Fruit fly (Drosophila melanogaster): ENCODE data around the gene yl.

- no peak for TF ChIP-seq CG1620 (GFP tag; optimal IDR thresholded peaks at IDR 0.05)
- peak; percentile 86 for TF ChIP-seq CG7101 (tag; optimal IDR thresholded peaks at IDR 0.05)
- TF ChIP-seq kay (GFP tag; ENCODE audit: borderline replicate concordance): peak; percentile 59
- TF ChIP-seq CG33017 (tag; optimal IDR thresholded peaks at IDR 0.05): peak; percentile 83
- TF ChIP-seq ovo (GFP tag; optimal IDR thresholded peaks at IDR 0.05): peak; percentile 7
- TF ChIP-seq toe (GFP tag; optimal IDR thresholded peaks at IDR 0.05): peak; percentile 24
- no peak for TF ChIP-seq Crg-1 (GFP tag; optimal IDR thresholded peaks at IDR 0.05)
- TF ChIP-seq cnc (optimal IDR thresholded peaks at IDR 0.05): no peak
- TF ChIP-seq tj (GFP tag; optimal IDR thresholded peaks at IDR 0.05): peak; percentile 76
- no peak for TF ChIP-seq Mnt (GFP tag; optimal IDR thresholded peaks at IDR 0.05)
Measured at dm6 chrX:14214505-14215449, 21.8 kb downstream of the yl start.

Data from whole organism, adult.